Worm (Caenorhabditis elegans) whole organism, L3 larva: ENCODE results near the gene M28.9.

Experiments
- aly-2 ChIP-seq: fragments of 150-350 bp; optimal IDR thresholded peaks from 2 replicates; lab custom pipeline; 2014; ENCODE audit warnings: missing biosample characterization, missing genetic modification characterization
- daf-12 ChIP-seq: fragments of 150-350 bp; optimal IDR thresholded peaks from 2 replicates; lab custom pipeline; 2014; ENCODE audit warnings: missing biosample characterization, missing genetic modification reagents, missing genetic modification characterization
- elt-1 ChIP-seq: fragments of 150-350 bp; optimal IDR thresholded peaks from 2 replicates; lab custom pipeline; 2014; ENCODE audit warnings: missing biosample characterization, missing genetic modification characterization
- lin-15B ChIP-seq: fragments of 150-350 bp; optimal IDR thresholded peaks from 2 replicates; lab custom pipeline; 2014; ENCODE audit warnings: missing biosample characterization, missing genetic modification characterization
- lsy-12 ChIP-seq: sonication (generic microtip); optimal IDR thresholded peaks from 2 replicates; lab custom pipeline; 2016; ENCODE audit warnings: mild to moderate bottlenecking, missing genetic modification characterization, missing compliant biosample characterization
- nhr-11 ChIP-seq: fragments of 150-350 bp; optimal IDR thresholded peaks from 2 replicates; lab custom pipeline; 2014; ENCODE audit warnings: missing biosample characterization, missing genetic modification characterization
- pha-4 ChIP-seq: fragments of 150-350 bp; optimal IDR thresholded peaks from 2 replicates; lab custom pipeline; 2014; ENCODE audit warnings: missing biosample characterization, missing genetic modification reagents, missing genetic modification characterization
- zag-1 ChIP-seq: fragments of 150-350 bp; optimal IDR thresholded peaks from 2 replicates; lab custom pipeline; 2014; ENCODE audit warnings: missing biosample characterization, missing genetic modification characterization

DNA sequence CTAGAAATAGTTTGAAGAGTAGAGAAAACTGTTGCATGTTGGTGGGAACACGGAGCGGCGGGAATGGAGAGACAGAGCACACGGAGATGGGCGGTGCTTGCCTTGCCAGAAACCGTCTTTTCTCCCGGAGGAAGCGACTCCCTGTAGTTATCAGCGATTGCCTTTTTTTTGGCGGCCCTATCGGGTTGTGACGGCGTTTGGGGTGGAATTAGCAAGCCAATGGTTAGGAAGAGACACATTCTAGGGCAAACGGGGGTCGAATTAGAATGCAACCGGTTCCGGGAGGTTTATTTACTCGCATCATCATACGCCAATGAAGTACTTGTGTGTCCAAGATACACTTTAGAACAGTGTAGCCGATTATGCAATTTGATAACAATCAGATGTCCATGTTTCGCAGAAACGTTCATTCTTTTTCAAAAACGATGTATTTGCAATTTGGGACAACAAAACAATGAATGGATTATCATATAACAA is 18.5 kb downstream of the M28.9 start, which contains the start of gene lact-3:
- TF ChIP-seq pha-4 (tag; lab: Kevin White, UChicago) (no peak), daf-12 (no peak), lin-15B (tag; lab: Kevin White, UChicago) (no peak), lsy-12 (tag; lab: Kevin White, UChicago) (no peak), nhr-11 (tag; lab: Kevin White, UChicago) (no peak), aly-2 (tag; lab: Kevin White, UChicago) (peak; percentile 29), elt-1 (tag; lab: Kevin White, UChicago) (no peak), zag-1 (no peak)
